Fruit fly (Drosophila melanogaster) whole organism, prepupa: ENCODE measurements around the gene Droj2.

Source experiments
- CG15336 ChIP-seq: fragments of 200-800 bp; sonication (Bioruptor generic); IDR thresholded peaks from 2 replicates; pipeline ENCODE4 v1.3.6; 2022; ENCODE audit warnings: missing biosample characterization, missing genetic modification characterization
- Ets21C ChIP-seq: fragments of 200-800 bp; sonication (Bioruptor generic); optimal IDR thresholded peaks from 3 replicates; lab custom pipeline; 2016; ENCODE audit warnings: missing biosample characterization, missing genetic modification characterization
- Lpt ChIP-seq: fragments of 200-800 bp; sonication (Bioruptor generic); optimal IDR thresholded peaks from 3 replicates; lab custom pipeline; 2016; ENCODE audit warnings: missing biosample characterization, missing genetic modification characterization
- dsx ChIP-seq: fragments of 200-800 bp; optimal IDR thresholded peaks from 3 replicates; lab custom pipeline; 2019; ENCODE audit warnings: missing biosample characterization, mild to moderate bottlenecking, missing genetic modification characterization, moderate library complexity; ENCODE audit not compliant: poor library complexity, severe bottlenecking

DNA sequence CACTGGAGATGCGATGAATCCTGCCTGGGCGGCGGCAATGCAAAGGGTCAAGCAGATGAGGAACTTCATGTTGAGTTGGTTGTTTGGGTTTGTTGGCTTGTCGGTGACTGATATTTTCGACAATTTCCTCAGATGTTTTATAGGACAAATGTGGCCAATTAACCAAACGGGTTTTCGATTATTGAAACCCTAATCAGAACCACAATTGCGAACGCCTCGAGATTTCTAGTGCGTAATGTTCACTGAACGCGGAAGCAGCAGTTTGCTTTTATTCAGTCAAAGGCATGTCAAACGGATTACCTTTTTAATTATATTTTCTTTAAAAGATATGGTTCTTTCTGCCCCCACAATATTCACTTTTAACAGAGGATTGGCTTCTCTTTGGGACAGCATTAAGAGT lies 15.1 kb downstream of the Droj2 start, which contains the start of gene CG14374:
- no peak for TF ChIP-seq CG15336
- no peak for TF ChIP-seq Ets21C
- TF ChIP-seq Lpt (GFP tag; lab: Kevin White, UChicago) = no peak
- TF ChIP-seq dsx (GFP tag; lab: Kevin White, UChicago) = no peak
